Worm (Caenorhabditis elegans): ENCODE measurements around the gene aip-1.
A peak's percentile ranks its signal among the peaks of the same experiment; 100 is the strongest.

The aip-1 gene

ce11 chrV:14008353-14008859, 3.7 kb upstream of the aip-1 start (continued):
- TF ChIP-seq nhr-120 (GFP tag; IDR thresholded peaks at IDR 0.05) (no peak), F39B2.1 (GFP tag; IDR thresholded peaks at IDR 0.05) (no peak), unc-62 (GFP tag; optimal IDR thresholded peaks at IDR 0.05) (no peak), efl-1 (GFP tag; optimal IDR thresholded peaks at IDR 0.05) (no peak), hlh-26 (GFP tag; conservative IDR thresholded peaks at IDR 0.05) (no peak), mel-28 (tag; optimal IDR thresholded peaks at IDR 0.05; ENCODE audit: borderline replicate concordance) (no peak), aptf-3 (GFP tag; IDR thresholded peaks at IDR 0.05) (no peak), F22D6.2 (tag; optimal IDR thresholded peaks at IDR 0.05) (no peak), ekl-4 (GFP tag; IDR thresholded peaks at IDR 0.05) (peak; percentile 40; the same call in 1 of the 2 replicates), let-607 (tag; optimal IDR thresholded peaks at IDR 0.05) (peak; percentile 65 to 79), nhr-179 (tag; optimal IDR thresholded peaks at IDR 0.05) (no peak), hmg-1.2 (GFP tag; IDR thresholded peaks at IDR 0.05) (peak; percentile 8; the same call in 1 of the 2 replicates), aptf-2 (GFP tag; conservative IDR thresholded peaks at IDR 0.05) (no peak), ztf-3 (GFP tag; optimal IDR thresholded peaks at IDR 0.05) (no peak), Y95B8A.8 (GFP tag; IDR thresholded peaks at IDR 0.05) (no peak), nfya-1 (tag; optimal IDR thresholded peaks at IDR 0.05; ENCODE audit: borderline replicate concordance, insufficient read depth) (no peak), D2030.7 (GFP tag; IDR thresholded peaks at IDR 0.05) (no peak), lsy-27 (tag; optimal IDR thresholded peaks at IDR 0.05; ENCODE audit: borderline replicate concordance, insufficient read depth) (no peak), F55B11.4 (tag; optimal IDR thresholded peaks at IDR 0.05; ENCODE audit: borderline replicate concordance, insufficient read depth) (no peak), tbx-9 (tag; optimal IDR thresholded peaks at IDR 0.05; ENCODE audit: borderline replicate concordance) (no peak), lir-1 (GFP tag; conservative IDR thresholded peaks at IDR 0.05) (no peak), attf-6 (GFP tag; IDR thresholded peaks at IDR 0.05) (peak; percentile 75; the same call in 1 of the 2 replicates), Y53F4B.3 (GFP tag; IDR thresholded peaks at IDR 0.05) (no peak), ama-1 (optimal IDR thresholded peaks at IDR 0.05) (no peak), ama-1 (GFP tag; optimal IDR thresholded peaks at IDR 0.05) (peak; percentile 32 to 69), let-526 (GFP tag; IDR thresholded peaks at IDR 0.05) (no peak), gei-17 (GFP tag; optimal IDR thresholded peaks at IDR 0.05) (no peak), nhr-90 (tag; optimal IDR thresholded peaks at IDR 0.05) (peak; percentile 17), nfyb-1 (GFP tag; IDR thresholded peaks at IDR 0.05) (peak; percentile 62; the same call in 1 of the 2 replicates), bed-1 (GFP tag; IDR thresholded peaks at IDR 0.05) (no peak), somi-1 (GFP tag; optimal IDR thresholded peaks at IDR 0.05) (peak; percentile 14), K11D2.4 (GFP tag; IDR thresholded peaks at IDR 0.05) (no peak), zfh-2 (GFP tag; conservative IDR thresholded peaks at IDR 0.05) (no peak), ceh-100 (GFP tag; IDR thresholded peaks at IDR 0.05) (no peak), nhr-27 (tag; optimal IDR thresholded peaks at IDR 0.05) (no peak), sdz-38 (tag; optimal IDR thresholded peaks at IDR 0.05) (no peak), atf-7 (tag; optimal IDR thresholded peaks at IDR 0.05) (peak; percentile 12), F57A8.1 (GFP tag; optimal IDR thresholded peaks at IDR 0.05) (no peak), pbrm-1 (GFP tag; IDR thresholded peaks at IDR 0.05) (peak; percentile 59; the same call in 1 of the 2 replicates), nhr-80 (tag; optimal IDR thresholded peaks at IDR 0.05) (peak; percentile 88), lin-40 (tag; optimal IDR thresholded peaks at IDR 0.05) (peak; percentile 36), rec-8 (tag; optimal IDR thresholded peaks at IDR 0.05) (no peak), nfya-2 (GFP tag; IDR thresholded peaks at IDR 0.05) (peak; percentile 76; the same call in 1 of the 2 replicates), hsf-1 (GFP tag; IDR thresholded peaks at IDR 0.05) (peak; percentile 53; the same call in 1 of the 2 replicates), lin-26 (GFP tag; IDR thresholded peaks at IDR 0.05) (peak; percentile 30; the same call in 1 of the 2 replicates), mes-4 (tag; optimal IDR thresholded peaks at IDR 0.05) (no peak), ceh-27 (GFP tag; optimal IDR thresholded peaks at IDR 0.05) (no peak), ztf-25 (GFP tag; IDR thresholded peaks at IDR 0.05) (no peak)
